Worm (Caenorhabditis elegans): ENCODE results near the gene fbxc-28.
"Not testable (repeated sequence)": the region's sequence is repeated elsewhere in the genome, so short reads cannot be mapped to it uniquely, and the experiment has no call there.

DNA sequence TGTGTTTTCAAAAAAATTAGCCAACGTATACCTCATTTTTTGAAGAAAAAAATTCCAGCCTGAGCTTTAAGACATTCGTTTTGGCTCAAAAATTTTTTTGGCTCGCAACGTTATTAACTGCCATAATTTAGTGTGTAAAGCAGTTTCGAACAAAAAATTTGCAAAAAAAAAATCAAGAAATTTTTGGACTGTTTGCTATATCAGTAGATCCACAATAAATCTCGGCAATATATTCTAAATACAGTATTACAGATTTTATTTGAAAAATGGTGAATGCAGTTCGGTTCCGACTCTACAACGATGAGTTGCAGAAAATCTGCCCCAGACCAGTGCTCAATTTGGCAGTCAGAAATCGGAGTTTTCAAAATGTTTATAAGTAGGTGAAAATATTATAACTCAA is 44.5 kb downstream of the fbxc-28 start, which contains the start of gene C32B5.6:
- TF ChIP-seq lir-3 (tag; optimal IDR thresholded peaks at IDR 0.05; ENCODE audit: poor library complexity); fos-1 (tag; optimal IDR thresholded peaks at IDR 0.05); hpl-2 (GFP tag; optimal IDR thresholded peaks at IDR 0.05); unc-130 (tag; optimal IDR thresholded peaks at IDR 0.05); lin-39 (tag; optimal IDR thresholded peaks at IDR 0.05); efl-1 (optimal IDR thresholded peaks at IDR 0.05); efl-1 (GFP tag; optimal IDR thresholded peaks at IDR 0.05 in 1 of 2); C34B4.2 (tag; optimal IDR thresholded peaks at IDR 0.05); skn-1 (tag; optimal IDR thresholded peaks at IDR 0.05); hlh-17 (GFP tag; optimal IDR thresholded peaks at IDR 0.05; ENCODE audit: borderline replicate concordance); aha-1 (tag; optimal IDR thresholded peaks at IDR 0.05); dpl-1 (GFP tag; optimal IDR thresholded peaks at IDR 0.05); jun-1 (tag; optimal IDR thresholded peaks at IDR 0.05); ceh-82 (tag; optimal IDR thresholded peaks at IDR 0.05); fkh-8 (tag; optimal IDR thresholded peaks at IDR 0.05): not testable (repeated sequence)

All from whole organism, L1 larva.